Worm (Caenorhabditis elegans) whole organism, L4 larva: ENCODE measurements around the gene B0547.2.

ENCODE experiments used
- F10B5.3 ChIP-seq: sonication (generic microtip); optimal IDR thresholded peaks from 2 replicates; lab custom pipeline; 2016; ENCODE audit warnings: mild to moderate bottlenecking, missing genetic modification characterization, missing compliant biosample characterization
- R02D3.7 ChIP-seq: fragments of 150-350 bp; sonication (generic microtip); optimal IDR thresholded peaks from 3 replicates; lab custom pipeline; 2014; ENCODE audit warnings: missing biosample characterization, missing genetic modification characterization
- T20F7.1 ChIP-seq: fragments of 200-800 bp; sonication (Bioruptor generic); optimal IDR thresholded peaks from 2 replicates; lab custom pipeline; 2018; ENCODE audit warnings: mild to moderate bottlenecking, missing genetic modification characterization, missing compliant biosample characterization
- T26A8.4 ChIP-seq: fragments of 200-800 bp; sonication (Bioruptor generic); IDR thresholded peaks from 2 replicates; pipeline ENCODE4 v1.3.6; 2022; ENCODE audit warnings: missing genetic modification characterization, missing compliant biosample characterization
- Y105C5A.15 ChIP-seq: fragments of 200-800 bp; sonication (Bioruptor generic); IDR thresholded peaks from 2 replicates; pipeline ENCODE4 v1.3.6; 2022; ENCODE audit warnings: missing genetic modification characterization, missing compliant biosample characterization
- Y48G9A.11 ChIP-seq: fragments of 200-800 bp; sonication (Bioruptor generic); IDR thresholded peaks from 2 replicates; pipeline ENCODE4 v1.3.6; 2022; ENCODE audit warnings: missing genetic modification reagents, missing genetic modification characterization, missing compliant biosample characterization
- ZK337.2 ChIP-seq: fragments of 200-800 bp; sonication (Bioruptor generic); IDR thresholded peaks from 2 replicates; pipeline ENCODE4 v1.3.6; 2022; ENCODE audit warnings: missing genetic modification reagents, missing genetic modification characterization, missing compliant biosample characterization
- ZK546.5 ChIP-seq, 2 experiments: sonication (generic microtip); optimal IDR thresholded peaks; 2 replicates each; lab custom pipeline; 2017; ENCODE audit warnings: missing biosample characterization in 2 of 2, missing genetic modification characterization in 2 of 2
- aha-1 ChIP-seq: fragments of 150-350 bp; peaks from one replicate; lab custom pipeline; 2014; ENCODE audit warnings: missing biosample characterization, missing genetic modification characterization
- arid-1 ChIP-seq: fragments of 200-800 bp; sonication (Bioruptor generic); conservative IDR thresholded peaks from 2 replicates; pipeline ENCODE4 v1.3.6; 2022; ENCODE audit warnings: missing genetic modification reagents, missing genetic modification characterization, missing compliant biosample characterization
- attf-4 ChIP-seq: sonication (generic microtip); optimal IDR thresholded peaks from 3 replicates; lab custom pipeline; 2017; ENCODE audit warnings: missing biosample characterization, missing genetic modification characterization
- ceh-20 ChIP-seq: fragments of 200-800 bp; sonication (Bioruptor generic); IDR thresholded peaks from 2 replicates; pipeline ENCODE4 v1.3.6; 2022; ENCODE audit warnings: missing genetic modification reagents, missing genetic modification characterization, missing compliant biosample characterization
- ceh-28 ChIP-seq: fragments of 150-350 bp; optimal IDR thresholded peaks from 2 replicates; lab custom pipeline; 2014; ENCODE audit warnings: missing biosample characterization, missing genetic modification reagents, missing genetic modification characterization
- ceh-44 ChIP-seq: fragments of 200-800 bp; sonication (Bioruptor generic); IDR thresholded peaks from 2 replicates; pipeline ENCODE4 v1.3.6; 2022; ENCODE audit warnings: missing genetic modification reagents, missing genetic modification characterization, missing compliant biosample characterization
- daf-16 ChIP-seq, 3 experiments: sonication (generic microtip); optimal IDR thresholded peaks; 2 replicates each; lab custom pipeline; 2016 to 2017; ENCODE audit warnings: missing genetic modification characterization in 3 of 3, missing genetic modification reagents in 3 of 3, mild to moderate bottlenecking in 2 of 3, missing compliant biosample characterization in 2 of 3, missing biosample characterization in 1 of 3, moderate library complexity in 1 of 3
- daf-19 ChIP-seq: fragments of 200-800 bp; sonication (Bioruptor generic); conservative IDR thresholded peaks from 2 replicates; pipeline ENCODE4 v1.3.6; 2022; ENCODE audit warnings: missing genetic modification characterization, missing compliant biosample characterization
- dmd-8 ChIP-seq: fragments of 200-800 bp; sonication (Bioruptor generic); IDR thresholded peaks from 2 replicates; pipeline ENCODE4 v1.3.6; 2022; ENCODE audit warnings: missing genetic modification characterization, missing compliant biosample characterization
- dmd-9 ChIP-seq: fragments of 200-800 bp; sonication (Bioruptor generic); IDR thresholded peaks from 2 replicates; pipeline ENCODE4 v1.3.6; 2022; ENCODE audit warnings: missing genetic modification reagents, missing genetic modification characterization, missing compliant biosample characterization
- dpl-1 ChIP-seq: fragments of 150-350 bp; optimal IDR thresholded peaks from 2 replicates; lab custom pipeline; 2014; ENCODE audit warnings: missing biosample characterization, missing genetic modification reagents, missing genetic modification characterization
- egl-43 ChIP-seq: fragments of 200-800 bp; sonication (Bioruptor generic); IDR thresholded peaks from 2 replicates; pipeline ENCODE4 v1.3.6; 2022; ENCODE audit warnings: missing genetic modification reagents, missing genetic modification characterization, missing compliant biosample characterization
- fkh-10 ChIP-seq: fragments of 150-350 bp; optimal IDR thresholded peaks from 2 replicates; lab custom pipeline; 2014; ENCODE audit warnings: missing biosample characterization, missing genetic modification reagents, missing genetic modification characterization
- hif-1 ChIP-seq, 2 experiments: sonication (generic microtip); optimal IDR thresholded peaks; 2 replicates each; lab custom pipeline; 2016 to 2017; ENCODE audit warnings: missing compliant biosample characterization in 2 of 2, missing genetic modification characterization in 2 of 2, missing genetic modification reagents in 2 of 2, missing genotype in 2 of 2, mild to moderate bottlenecking in 1 of 2
- hlh-11 ChIP-seq: fragments of 200-800 bp; sonication (Bioruptor generic); optimal IDR thresholded peaks from 2 replicates; lab custom pipeline; 2018; ENCODE audit warnings: mild to moderate bottlenecking, missing genetic modification characterization, missing compliant biosample characterization
- hlh-30 ChIP-seq: sonication (generic microtip); optimal IDR thresholded peaks from 2 replicates; lab custom pipeline; 2017; ENCODE audit warnings: antibody characterized with exemption, mild to moderate bottlenecking, missing genetic modification characterization, missing compliant biosample characterization; ENCODE audit not compliant: insufficient read depth
- lin-29 ChIP-seq: fragments of 200-800 bp; sonication (Bioruptor generic); IDR thresholded peaks from 2 replicates; pipeline ENCODE4 v1.3.6; 2022; ENCODE audit warnings: missing genetic modification reagents, missing genetic modification characterization, missing compliant biosample characterization
- lin-39 ChIP-seq: fragments of 150-350 bp; optimal IDR thresholded peaks from 2 replicates; lab custom pipeline; 2014; ENCODE audit warnings: missing biosample characterization, missing genetic modification reagents, missing genetic modification characterization
- lir-3 ChIP-seq: sonication (generic microtip); optimal IDR thresholded peaks from 2 replicates; lab custom pipeline; 2016; ENCODE audit warnings: mild to moderate bottlenecking, missing genetic modification characterization, missing compliant biosample characterization
- mdl-1 ChIP-seq, 2 experiments: fragments of 150-350 bp in 1 of 2; sonication (generic microtip) in 1 of 2; optimal IDR thresholded peaks; 2 replicates each; lab custom pipeline; 2014 to 2017; ENCODE audit warnings: missing biosample characterization in 2 of 2, missing genetic modification characterization in 2 of 2
- mes-2 ChIP-seq: sonication (generic microtip); optimal IDR thresholded peaks from 2 replicates; lab custom pipeline; 2016; ENCODE audit warnings: missing genotype, mild to moderate bottlenecking, missing genetic modification characterization, missing compliant biosample characterization; ENCODE audit not compliant: poor library complexity, severe bottlenecking
- nhr-10 ChIP-seq: fragments of 150-350 bp; optimal IDR thresholded peaks from 2 replicates; lab custom pipeline; 2014; ENCODE audit warnings: missing biosample characterization, missing genetic modification characterization
- nhr-237 ChIP-seq: sonication (generic microtip); optimal IDR thresholded peaks from 2 replicates; lab custom pipeline; 2017; ENCODE audit warnings: missing biosample characterization, missing genetic modification characterization
- nhr-25 ChIP-seq: sonication (generic microtip); optimal IDR thresholded peaks from 2 replicates; lab custom pipeline; 2017; ENCODE audit warnings: missing genetic modification characterization, mild to moderate bottlenecking, missing compliant biosample characterization, antibody characterized with exemption, moderate library complexity, borderline replicate concordance; ENCODE audit not compliant: insufficient read depth
- nhr-28 ChIP-seq: fragments of 150-350 bp; optimal IDR thresholded peaks from 2 replicates; lab custom pipeline; 2014; ENCODE audit warnings: missing biosample characterization, missing genetic modification characterization
- nhr-41 ChIP-seq: fragments of 200-800 bp; sonication (Bioruptor generic); IDR thresholded peaks from 2 replicates; pipeline ENCODE4 v1.3.6; 2022; ENCODE audit warnings: missing genetic modification reagents, missing genetic modification characterization, missing compliant biosample characterization
- nhr-42 ChIP-seq: fragments of 200-800 bp; sonication (Bioruptor generic); IDR thresholded peaks from 2 replicates; pipeline ENCODE4 v1.3.6; 2022; ENCODE audit warnings: missing genetic modification characterization, missing compliant biosample characterization
- nhr-48 ChIP-seq: sonication (generic microtip); optimal IDR thresholded peaks from 2 replicates; lab custom pipeline; 2016; ENCODE audit warnings: mild to moderate bottlenecking, missing genetic modification characterization, missing compliant biosample characterization
- nhr-77 ChIP-seq: fragments of 150-350 bp; optimal IDR thresholded peaks from 2 replicates; lab custom pipeline; 2014; ENCODE audit warnings: missing biosample characterization, missing genetic modification characterization
- pqm-1 ChIP-seq: sonication (generic microtip); optimal IDR thresholded peaks from 2 replicates; lab custom pipeline; 2017; ENCODE audit warnings: missing biosample characterization, missing genetic modification characterization
- rbr-2 ChIP-seq: sonication (generic microtip); optimal IDR thresholded peaks from 2 replicates; lab custom pipeline; 2016; ENCODE audit warnings: missing genotype, missing genetic modification characterization, missing compliant biosample characterization
- set-16 ChIP-seq: fragments of 200-800 bp; sonication (Bioruptor generic); IDR thresholded peaks from 2 replicates; pipeline ENCODE4 v1.3.6; 2022; ENCODE audit warnings: missing genetic modification reagents, missing genetic modification characterization, missing compliant biosample characterization
- skn-1 ChIP-seq: fragments of 150-350 bp; optimal IDR thresholded peaks from 2 replicates; lab custom pipeline; 2014; ENCODE audit warnings: missing biosample characterization, missing genetic modification characterization
- snpc-1.2 ChIP-seq: fragments of 200-800 bp; sonication (Bioruptor generic); IDR thresholded peaks from 2 replicates; pipeline ENCODE4 v1.3.6; 2022; ENCODE audit warnings: missing genetic modification reagents, missing genetic modification characterization, missing compliant biosample characterization
- spr-1 ChIP-seq: sonication (generic microtip); optimal IDR thresholded peaks from 2 replicates; lab custom pipeline; 2016; ENCODE audit warnings: mild to moderate bottlenecking, missing genetic modification characterization, missing compliant biosample characterization
- unc-39 ChIP-seq: sonication (generic microtip); optimal IDR thresholded peaks from 2 replicates; lab custom pipeline; 2017; ENCODE audit warnings: missing biosample characterization, missing genetic modification characterization
- unc-62 ChIP-seq, 3 experiments: fragments of 150-350 bp in 1 of 3; sonication (generic microtip); optimal IDR thresholded peaks in 2 of 3; peaks in 1 of 3; 1 replicate in 1 of 3; 2 replicates in 2 of 3; lab custom pipeline; 2014 to 2017; ENCODE audit warnings: missing biosample characterization in 3 of 3, missing genetic modification characterization in 3 of 3, missing genetic modification reagents in 3 of 3, missing genotype in 1 of 3
- vab-7 ChIP-seq: fragments of 200-800 bp; sonication (Bioruptor generic); IDR thresholded peaks from 2 replicates; pipeline ENCODE4 v1.3.6; 2022; ENCODE audit warnings: missing genetic modification reagents, missing genetic modification characterization, missing compliant biosample characterization
- zag-1 ChIP-seq: fragments of 150-350 bp; optimal IDR thresholded peaks from 2 replicates; lab custom pipeline; 2014; ENCODE audit warnings: missing biosample characterization, missing genetic modification characterization
- zfp-3 ChIP-seq: fragments of 200-800 bp; sonication (Bioruptor generic); conservative IDR thresholded peaks from 2 replicates; pipeline ENCODE4 v1.3.6; 2022; ENCODE audit warnings: missing genetic modification reagents, missing genetic modification characterization, missing compliant biosample characterization
- zip-2 ChIP-seq: fragments of 150-350 bp; optimal IDR thresholded peaks from 2 replicates; lab custom pipeline; 2014; ENCODE audit warnings: missing biosample characterization, missing genetic modification characterization
- ztf-11 ChIP-seq: fragments of 150-350 bp; optimal IDR thresholded peaks from 2 replicates; lab custom pipeline; 2014; ENCODE audit warnings: missing biosample characterization, missing genetic modification characterization

The B0547.2 gene

DNA sequence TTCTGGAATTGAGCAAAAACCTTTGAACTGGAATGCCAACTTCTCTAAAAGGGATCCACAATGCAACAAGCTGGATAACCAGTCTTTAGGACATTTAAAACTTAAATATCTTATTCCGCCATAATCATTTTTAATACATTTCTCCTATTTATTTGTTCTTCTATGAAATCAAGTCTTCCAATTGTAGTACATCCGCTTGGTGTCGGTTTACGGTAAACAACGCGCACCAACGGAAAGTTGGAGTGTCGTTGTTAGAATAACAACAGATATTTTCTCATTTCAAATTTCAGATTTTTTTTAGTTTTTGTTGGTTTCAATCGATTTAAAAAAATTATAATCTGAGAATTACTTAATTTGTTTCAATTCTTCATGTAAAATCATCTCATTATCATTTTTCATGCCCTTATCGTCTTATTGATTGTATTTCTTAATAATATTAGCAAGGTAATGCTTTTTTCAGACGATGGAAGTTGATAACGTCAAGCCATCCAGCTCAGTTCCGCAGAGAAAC is 3.3 kb downstream of the B0547.2 start, which contains the start of gene csn-5:
TSS of gene csn-5 (plus strand) at position 461 of the 511 bp plus-strand sequence.
- TF ChIP-seq skn-1 (no peak), ceh-20 (GFP tag; lab: Robert Waterston, UW) (no peak), set-16 (GFP tag; lab: Robert Waterston, UW) (no peak), ZK546.5 (tag; optimal IDR thresholded peaks at IDR 0.05; lab: Kevin White, UChicago) (no peak), mes-2 (tag; lab: Kevin White, UChicago) (no peak), F10B5.3 (tag; lab: Kevin White, UChicago) (no peak), vab-7 (no peak), nhr-10 (tag; lab: Kevin White, UChicago) (no peak), dmd-9 (GFP tag; lab: Robert Waterston, UW) (no peak), ceh-28 (tag; lab: Kevin White, UChicago) (no peak), R02D3.7 (tag; lab: Kevin White, UChicago) (peak; percentile 64), dpl-1 (GFP tag; lab: Kevin White, UChicago) (peak; percentile 12), hlh-11 (no peak), snpc-1.2 (GFP tag; lab: Robert Waterston, UW) (no peak), mdl-1 (tag; optimal IDR thresholded peaks at IDR 0.05; lab: Kevin White, UChicago) (no peak), unc-39 (no peak), Y105C5A.15 (no peak), zip-2 (tag; lab: Kevin White, UChicago) (no peak), hlh-30 (tag; lab: Kevin White, UChicago) (peak; percentile 19), nhr-77 (tag; lab: Kevin White, UChicago) (no peak), nhr-41 (GFP tag; lab: Robert Waterston, UW) (no peak), nhr-48 (tag; lab: Kevin White, UChicago) (no peak), nhr-28 (tag; lab: Kevin White, UChicago) (no peak), Y48G9A.11 (GFP tag; lab: Robert Waterston, UW) (peak; percentile 92), lin-39 (tag; lab: Kevin White, UChicago) (no peak), hif-1 (tag; optimal IDR thresholded peaks at IDR 0.05; lab: Kevin White, UChicago) (no peak), rbr-2 (tag; lab: Kevin White, UChicago) (no peak), dmd-8 (GFP tag; lab: Robert Waterston, UW) (no peak), unc-62 (GFP tag; optimal IDR thresholded peaks at IDR 0.05 in 1 of 2; lab: Kevin White, UChicago) (no peak), unc-62 (tag; optimal IDR thresholded peaks at IDR 0.05; lab: Kevin White, UChicago) (no peak), T26A8.4 (GFP tag; lab: Robert Waterston, UW) (no peak), pqm-1 (tag; lab: Kevin White, UChicago) (no peak), daf-16 (GFP tag; optimal IDR thresholded peaks at IDR 0.05; lab: Kevin White, UChicago) (no peak), daf-16 (tag; optimal IDR thresholded peaks at IDR 0.05; lab: Kevin White, UChicago) (peak; percentile 59), arid-1 (no peak), T20F7.1 (GFP tag; lab: Kevin White, UChicago) (peak; percentile 93), ZK337.2 (no peak)

DNA sequence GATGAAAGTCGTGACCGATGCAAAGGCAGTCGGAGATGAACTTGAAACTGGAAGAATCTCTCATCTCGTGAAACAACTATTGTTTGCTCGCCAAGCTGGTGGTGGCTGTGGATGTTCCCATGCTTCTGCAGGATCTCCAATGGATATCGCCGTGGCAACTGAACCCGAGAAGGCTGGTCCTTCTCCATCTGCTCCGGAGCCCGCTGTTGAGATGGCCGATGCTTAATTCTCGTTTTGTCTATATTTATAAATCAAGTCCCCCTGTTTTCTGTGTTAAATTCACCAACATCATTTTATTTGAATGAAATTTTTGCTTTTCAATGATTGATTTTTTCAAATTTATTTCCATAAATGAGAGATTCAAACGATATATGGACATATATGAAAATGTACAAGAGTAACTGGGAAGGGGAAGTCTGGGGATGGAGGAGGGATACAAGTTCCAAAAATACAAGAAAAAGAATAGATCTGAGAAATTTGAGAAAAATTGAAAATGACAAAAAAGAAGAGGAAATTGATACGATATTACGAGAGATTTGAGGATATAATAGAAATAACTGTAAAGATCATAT is 5.0 kb downstream of the B0547.2 start:
- TF ChIP-seq pqm-1 (tag; lab: Kevin White, UChicago) (no peak), aha-1 (tag; lab: Kevin White, UChicago) (peak; percentile 52), ceh-44 (GFP tag; lab: Robert Waterston, UW) (no peak), fkh-10 (GFP tag; lab: Kevin White, UChicago) (no peak), Y48G9A.11 (GFP tag; lab: Robert Waterston, UW) (no peak), nhr-237 (tag; lab: Kevin White, UChicago) (no peak), ztf-11 (tag; lab: Kevin White, UChicago) (no peak), lir-3 (no peak), nhr-25 (no peak), nhr-77 (tag; lab: Kevin White, UChicago) (no peak), attf-4 (no peak), zag-1 (tag; lab: Kevin White, UChicago) (no peak), spr-1 (tag; lab: Kevin White, UChicago) (no peak), zfp-3 (GFP tag; lab: Robert Waterston, UW) (no peak), egl-43 (GFP tag; lab: Robert Waterston, UW) (no peak), daf-19 (GFP tag; lab: Robert Waterston, UW) (no peak), lin-29 (GFP tag; lab: Robert Waterston, UW) (no peak), ceh-20 (GFP tag; lab: Robert Waterston, UW) (peak; percentile 55), nhr-42 (GFP tag; lab: Robert Waterston, UW) (no peak)
